Fruit fly (Drosophila melanogaster) whole organism, embryonic: Measurements from ENCODE around the gene Actn.

Experiments used
- CG11456 ChIP-seq: fragments of 200-800 bp; sonication (Bioruptor generic); IDR thresholded peaks from 3 replicates; pipeline ENCODE4 v1.3.6; 2022; ENCODE audit warnings: missing biosample characterization, missing genetic modification characterization
- CG18476 ChIP-seq: fragments of 200-800 bp; sonication (Bioruptor generic); optimal IDR thresholded peaks from 2 replicates; lab custom pipeline; 2016; ENCODE audit warnings: missing biosample characterization, mild to moderate bottlenecking, missing genetic modification characterization
- Lpt ChIP-seq: fragments of >200 bp; optimal IDR thresholded peaks from 2 replicates; lab custom pipeline; 2018; ENCODE audit warnings: missing biosample characterization, missing genetic modification characterization
- ap ChIP-seq: fragments of 200-800 bp; sonication (Bioruptor generic); IDR thresholded peaks from 2 replicates; pipeline ENCODE4 v1.3.6; 2022; ENCODE audit warnings: missing biosample characterization, missing genetic modification characterization
- cato ChIP-seq: fragments of 200-800 bp; sonication (Bioruptor generic); optimal IDR thresholded peaks from 2 replicates; lab custom pipeline; 2016; ENCODE audit warnings: missing biosample characterization, missing genetic modification characterization, borderline replicate concordance
- lmd ChIP-seq: fragments of 200-800 bp; sonication (Bioruptor generic); IDR thresholded peaks from 2 replicates; pipeline ENCODE4 v1.3.6; 2022; ENCODE audit warnings: missing biosample characterization, missing genetic modification characterization
- unc-4 ChIP-seq: fragments of 200-800 bp; sonication (Bioruptor generic); IDR thresholded peaks from 2 replicates; pipeline ENCODE4 v1.3.6; 2022; ENCODE audit warnings: missing biosample characterization, missing genetic modification characterization; ENCODE audit not compliant: partially characterized antibody
- vvl ChIP-seq: fragments of 200-800 bp; sonication (Bioruptor generic); IDR thresholded peaks from 2 replicates; pipeline ENCODE4 v1.3.6; 2022; ENCODE audit warnings: missing biosample characterization, missing genetic modification characterization
- zen2 ChIP-seq: fragments of 200-800 bp; sonication (Bioruptor generic); IDR thresholded peaks from 3 replicates; pipeline ENCODE4 v1.3.6; 2022; ENCODE audit warnings: missing biosample characterization, missing genetic modification characterization; ENCODE audit not compliant: partially characterized antibody

DNA sequence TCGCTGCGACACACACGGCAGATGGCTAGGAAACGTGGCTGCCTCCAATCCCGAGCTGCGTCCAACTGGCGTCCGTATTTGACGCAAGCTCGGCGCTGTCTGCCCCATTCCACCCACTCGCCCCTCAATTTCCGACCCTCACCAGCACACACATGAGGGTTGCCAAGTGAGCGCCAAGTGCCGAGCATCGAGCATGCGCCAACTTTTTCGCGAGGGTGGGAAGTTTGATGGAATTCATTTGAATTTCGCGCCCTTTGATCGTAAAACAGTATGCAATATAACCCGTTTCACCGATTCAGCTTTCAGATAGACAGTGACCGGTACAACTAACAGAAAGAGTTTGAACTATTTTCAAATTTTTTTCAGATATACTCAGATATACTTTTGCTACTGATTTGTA lies 19.7 kb upstream of the Actn start, which contains the start of gene Sik2:
- TF ChIP-seq zen2 (GFP tag; lab: Robert Waterston, UW): no peak
- no peak for TF ChIP-seq CG18476
- no peak for TF ChIP-seq CG11456
- TF ChIP-seq cato (GFP tag; lab: Kevin White, UChicago): no peak
- TF ChIP-seq unc-4 (GFP tag; lab: Robert Waterston, UW): no peak
- TF ChIP-seq lmd (GFP tag; lab: Robert Waterston, UW): no peak
- TF ChIP-seq vvl: no peak
- TF ChIP-seq ap (GFP tag; lab: Robert Waterston, UW): no peak
- no peak for TF ChIP-seq Lpt
